Fruit fly (Drosophila melanogaster) whole organism, adult: ENCODE data around the gene Mvl.
A peak's percentile ranks its signal among the peaks of the same experiment; 100 is the strongest.

Experiments used
- CG11617 ChIP-seq: fragments of 200-800 bp; sonication (Bioruptor generic); optimal IDR thresholded peaks from 2 replicates; lab custom pipeline; 2017; ENCODE audit warnings: mild to moderate bottlenecking, missing biosample characterization, missing genetic modification reagents, missing genetic modification characterization
- CG12768 ChIP-seq: fragments of 200-800 bp; sonication (Bioruptor generic); optimal IDR thresholded peaks from 2 replicates; lab custom pipeline; 2017; ENCODE audit warnings: missing biosample characterization, missing genetic modification characterization, mild to moderate bottlenecking, moderate library complexity, missing genetic modification reagents
- CG14711 ChIP-seq: fragments of 200-800 bp; sonication (Bioruptor generic); optimal IDR thresholded peaks from 2 replicates; lab custom pipeline; 2018; ENCODE audit warnings: missing biosample characterization, mild to moderate bottlenecking, missing genetic modification characterization, moderate library complexity
- CG1620 ChIP-seq: fragments of 200-800 bp; sonication (Bioruptor generic); optimal IDR thresholded peaks from 2 replicates; lab custom pipeline; 2016; ENCODE audit warnings: missing biosample characterization, missing genetic modification characterization
- CG33017 ChIP-seq: fragments of 200-800 bp; sonication (Bioruptor generic); optimal IDR thresholded peaks from 2 replicates; lab custom pipeline; 2018; ENCODE audit warnings: missing biosample characterization, mild to moderate bottlenecking, missing genetic modification characterization, moderate library complexity
- CG5204 ChIP-seq: fragments of 200-800 bp; sonication (Bioruptor generic); optimal IDR thresholded peaks from 2 replicates; lab custom pipeline; 2016; ENCODE audit warnings: missing biosample characterization, missing genetic modification characterization
- CG7045 ChIP-seq: fragments of 200-800 bp; sonication (Bioruptor generic); optimal IDR thresholded peaks from 2 replicates; lab custom pipeline; 2017; ENCODE audit warnings: missing biosample characterization, mild to moderate bottlenecking, missing genetic modification characterization
- CG7101 ChIP-seq: fragments of 200-800 bp; sonication (Bioruptor generic); optimal IDR thresholded peaks from 2 replicates; lab custom pipeline; 2018; ENCODE audit warnings: missing biosample characterization, mild to moderate bottlenecking, missing genetic modification characterization, moderate library complexity
- Clk ChIP-seq: fragments of 200-800 bp; sonication (Bioruptor generic); optimal IDR thresholded peaks from 2 replicates; lab custom pipeline; 2017; ENCODE audit warnings: missing biosample characterization, missing genetic modification characterization
- Crg-1 ChIP-seq: fragments of 200-800 bp; sonication (Bioruptor generic); optimal IDR thresholded peaks from 2 replicates; lab custom pipeline; 2016; ENCODE audit warnings: missing biosample characterization, missing genetic modification characterization
- Hr96 ChIP-seq: fragments of 200-800 bp; sonication (Bioruptor generic); optimal IDR thresholded peaks from 2 replicates; lab custom pipeline; 2016; ENCODE audit warnings: missing biosample characterization, missing genetic modification characterization
- Mnt ChIP-seq: fragments of 200-800 bp; sonication (Bioruptor generic); optimal IDR thresholded peaks from 2 replicates; lab custom pipeline; 2016; ENCODE audit warnings: missing biosample characterization, mild to moderate bottlenecking, missing genetic modification characterization
- bab1 ChIP-seq: fragments of 200-800 bp; sonication (Bioruptor generic); optimal IDR thresholded peaks from 3 replicates; lab custom pipeline; 2019; ENCODE audit warnings: missing biosample characterization, mild to moderate bottlenecking, missing genetic modification characterization, moderate library complexity
- cic ChIP-seq: fragments of 200-800 bp; sonication (Bioruptor generic); optimal IDR thresholded peaks from 2 replicates; lab custom pipeline; 2017; ENCODE audit warnings: missing biosample characterization, mild to moderate bottlenecking, missing genetic modification characterization, moderate library complexity
- cnc ChIP-seq, 2 experiments: fragments of >200 bp; optimal IDR thresholded peaks; 2 replicates each; lab custom pipeline; 2017
- kay ChIP-seq: fragments of 200-800 bp; sonication (Bioruptor generic); peaks from one replicate; lab custom pipeline; 2016; ENCODE audit warnings: missing biosample characterization, missing genetic modification characterization, borderline replicate concordance
- ovo ChIP-seq: fragments of 200-800 bp; sonication (Bioruptor generic); optimal IDR thresholded peaks from 2 replicates; lab custom pipeline; 2016; ENCODE audit warnings: missing biosample characterization, missing genetic modification characterization
- pad ChIP-seq: fragments of 200-800 bp; sonication (Bioruptor generic); optimal IDR thresholded peaks from 3 replicates; lab custom pipeline; 2017; ENCODE audit warnings: missing biosample characterization, missing genetic modification characterization, mild to moderate bottlenecking, moderate library complexity, missing genetic modification reagents
- tj ChIP-seq: fragments of 200-800 bp; sonication (Bioruptor generic); optimal IDR thresholded peaks from 3 replicates; lab custom pipeline; 2017; ENCODE audit warnings: missing biosample characterization, mild to moderate bottlenecking, missing genetic modification characterization, moderate library complexity
- toe ChIP-seq: fragments of 200-800 bp; sonication (Bioruptor generic); optimal IDR thresholded peaks from 2 replicates; lab custom pipeline; 2016; ENCODE audit warnings: missing biosample characterization, missing genetic modification characterization

Gene Mvl

dm6 chr3R:21069742-21070141, 9.1 kb upstream of the Mvl start:
- TF ChIP-seq tj (no peak), kay (GFP tag; lab: Kevin White, UChicago) (peak; percentile 17), Clk (GFP tag; lab: Kevin White, UChicago) (no peak), CG11617 (GFP tag; lab: Kevin White, UChicago) (no peak), CG33017 (tag; lab: Kevin White, UChicago) (no peak), Mnt (GFP tag; lab: Kevin White, UChicago) (no peak)

DNA sequence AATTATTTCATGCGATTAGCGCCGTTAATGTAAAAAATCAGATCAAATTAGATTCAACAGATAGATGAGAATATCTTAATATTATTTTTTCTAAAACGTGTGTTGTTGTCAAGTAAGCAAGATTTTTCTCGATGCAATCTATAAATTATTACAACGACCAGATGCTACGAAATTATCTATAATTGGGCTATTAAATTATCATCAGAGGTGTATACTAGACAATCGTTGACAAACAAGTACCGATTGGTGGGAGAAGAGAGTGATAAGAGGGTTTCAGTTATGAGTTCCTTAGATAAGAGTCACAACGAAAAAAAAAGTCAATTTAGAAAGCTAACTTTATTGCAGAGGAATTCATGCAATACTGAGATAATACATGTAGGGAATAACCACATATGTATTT, 6.9 kb upstream of the Mvl start:
- TF ChIP-seq CG11617 (GFP tag; lab: Kevin White, UChicago) = no peak
- TF ChIP-seq CG1620 (GFP tag; lab: Kevin White, UChicago) = no peak
- no peak for TF ChIP-seq cnc (optimal IDR thresholded peaks at IDR 0.05; lab: Kevin White, UChicago)
- no peak for TF ChIP-seq ovo (GFP tag; lab: Kevin White, UChicago)
- TF ChIP-seq Clk (GFP tag; lab: Kevin White, UChicago) = no peak
- no peak for TF ChIP-seq CG33017 (tag; lab: Kevin White, UChicago)
- peak; percentile 63 for TF ChIP-seq kay (GFP tag; lab: Kevin White, UChicago)
- TF ChIP-seq bab1 (GFP tag; lab: Kevin White, UChicago) = no peak

dm6 chr3R:21066469-21067284, 6.1 kb upstream of the Mvl start:
- TF ChIP-seq CG12768 (GFP tag; lab: Kevin White, UChicago) (peak; percentile 3), Mnt (GFP tag; lab: Kevin White, UChicago) (no peak), Hr96 (no peak), CG7101 (tag; lab: Kevin White, UChicago) (no peak), Clk (GFP tag; lab: Kevin White, UChicago) (no peak), bab1 (GFP tag; lab: Kevin White, UChicago) (no peak), cnc (optimal IDR thresholded peaks at IDR 0.05; lab: Kevin White, UChicago) (no peak), toe (no peak), CG1620 (GFP tag; lab: Kevin White, UChicago) (no peak), kay (GFP tag; lab: Kevin White, UChicago) (peak; percentile 38), CG33017 (tag; lab: Kevin White, UChicago) (no peak), CG14711 (tag; lab: Kevin White, UChicago) (no peak)

DNA sequence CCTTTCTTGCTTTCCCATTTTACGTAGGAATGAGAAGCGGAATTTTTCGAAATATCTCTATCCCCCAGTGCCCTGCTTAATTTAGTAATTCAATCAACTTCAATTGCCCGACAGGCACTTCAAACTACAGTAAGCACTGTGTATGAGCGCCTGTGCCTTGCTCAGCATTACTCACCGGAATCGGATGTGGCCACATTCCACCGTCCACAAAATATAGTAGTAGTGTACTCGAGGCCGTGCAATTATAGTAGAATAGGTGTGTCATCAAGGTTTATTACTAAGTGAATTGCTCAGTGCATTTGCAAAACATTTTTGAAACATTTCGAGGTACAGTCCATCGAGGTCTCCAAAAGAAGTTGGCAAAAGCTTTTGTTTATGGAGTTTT, 5.1 kb upstream of the Mvl start:
- peak; percentile 2 for TF ChIP-seq tj
- no peak for TF ChIP-seq CG14711 (tag; lab: Kevin White, UChicago)
- TF ChIP-seq kay (GFP tag; lab: Kevin White, UChicago) = peak; percentile 99

DNA sequence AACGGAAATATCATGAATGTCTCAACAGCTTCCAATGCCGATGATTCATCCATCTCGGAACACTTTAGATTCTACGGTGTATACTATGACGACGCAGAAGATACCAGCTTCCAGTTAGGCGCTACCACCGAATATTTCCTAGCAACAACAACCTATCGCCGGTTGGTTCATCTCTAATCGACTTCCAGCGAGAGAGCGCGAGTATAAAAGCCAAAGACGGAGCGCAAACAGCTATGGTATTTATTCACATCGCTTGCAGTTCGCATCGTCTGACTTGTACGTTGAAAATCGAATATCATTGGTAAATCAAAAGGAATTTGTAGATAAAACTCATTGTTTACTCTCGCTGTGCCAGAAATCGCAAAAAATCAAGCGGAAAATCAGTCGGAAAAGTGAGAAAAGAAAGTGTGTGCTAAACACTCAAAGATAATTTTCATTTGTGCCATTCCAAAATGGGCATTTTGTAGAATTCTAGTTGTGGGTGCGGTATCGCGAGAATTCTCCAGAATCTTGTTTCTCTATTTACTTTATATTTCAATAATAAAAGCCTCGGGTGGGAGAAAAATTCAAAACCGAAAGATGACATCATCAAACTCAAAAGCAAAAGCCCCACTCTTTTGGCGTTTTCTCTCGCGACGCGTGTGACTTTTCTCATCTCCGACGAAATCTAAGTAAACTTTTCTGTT, 4.6 kb upstream of the Mvl start, which contains the start of gene AnxB9:
TSS of gene AnxB9 (plus strand) at position 232 of the 686 bp plus-strand sequence.
- TF ChIP-seq ovo (GFP tag; lab: Kevin White, UChicago) = peak; percentile 7
- peak; percentile 22 for TF ChIP-seq CG7045 (GFP tag; lab: Kevin White, UChicago)
- TF ChIP-seq cnc (optimal IDR thresholded peaks at IDR 0.05; lab: Kevin White, UChicago) = no peak
- TF ChIP-seq kay (GFP tag; lab: Kevin White, UChicago) = peak; percentile 91
- peak; percentile 73 for TF ChIP-seq cic (GFP tag; lab: Kevin White, UChicago)
- TF ChIP-seq CG12768 (GFP tag; lab: Kevin White, UChicago) = peak; percentile 40
- peak; percentile 39 for TF ChIP-seq Hr96
- peak; percentile 46 for TF ChIP-seq CG11617 (GFP tag; lab: Kevin White, UChicago)
- TF ChIP-seq Mnt (GFP tag; lab: Kevin White, UChicago) = peak; percentile 56
- no peak for TF ChIP-seq toe
- peak; percentile 5 for TF ChIP-seq tj
- TF ChIP-seq pad (GFP tag; lab: Kevin White, UChicago) = no peak
- TF ChIP-seq CG5204 (GFP tag; lab: Kevin White, UChicago) = no peak
- peak; percentile 42 for TF ChIP-seq CG1620 (GFP tag; lab: Kevin White, UChicago)
- peak; percentile 81 for TF ChIP-seq bab1 (GFP tag; lab: Kevin White, UChicago)
- TF ChIP-seq Crg-1 (GFP tag; lab: Kevin White, UChicago) = peak; percentile 50
- peak; percentile 66 for TF ChIP-seq CG33017 (tag; lab: Kevin White, UChicago)
- TF ChIP-seq CG14711 (tag; lab: Kevin White, UChicago) = peak; percentile 2
- TF ChIP-seq CG7101 (tag; lab: Kevin White, UChicago) = peak; percentile 67
- no peak for TF ChIP-seq Clk (GFP tag; lab: Kevin White, UChicago)
